Fruit fly (Drosophila melanogaster) whole organism, embryonic: Measurements from ENCODE around the gene Hr38.

Experiments
- Aef1 ChIP-seq: fragments of 200-800 bp; sonication (Bioruptor generic); IDR thresholded peaks from 3 replicates; pipeline ENCODE4 v1.3.6; 2022; ENCODE audit warnings: missing biosample characterization, missing genetic modification characterization
- Asciz ChIP-seq: fragments of 200-800 bp; sonication (Bioruptor generic); optimal IDR thresholded peaks from 2 replicates; lab custom pipeline; 2017; ENCODE audit warnings: missing biosample characterization, mild to moderate bottlenecking, missing genetic modification characterization, missing genetic modification reagents
- Blimp-1 ChIP-seq: fragments of 200-800 bp; sonication (Bioruptor generic); optimal IDR thresholded peaks from 3 replicates; lab custom pipeline; 2018; ENCODE audit warnings: missing biosample characterization, missing genetic modification characterization, mild to moderate bottlenecking, moderate library complexity, missing genetic modification reagents
- CG10979 ChIP-seq: fragments of 200-800 bp; sonication (Bioruptor generic); optimal IDR thresholded peaks from 2 replicates; lab custom pipeline; 2018; ENCODE audit warnings: missing biosample characterization, mild to moderate bottlenecking, missing genetic modification characterization, moderate library complexity
- CG11696 ChIP-seq: fragments of 200-800 bp; sonication (Bioruptor generic); IDR thresholded peaks from 2 replicates; pipeline ENCODE4 v1.3.6; 2022; ENCODE audit warnings: missing biosample characterization, missing genetic modification characterization
- CG12104 ChIP-seq: fragments of 200-800 bp; sonication (Bioruptor generic); optimal IDR thresholded peaks from 3 replicates; lab custom pipeline; 2016; ENCODE audit warnings: missing biosample characterization, missing genetic modification characterization
- CG1233 ChIP-seq: fragments of 200-800 bp; sonication (Bioruptor generic); optimal IDR thresholded peaks from 4 replicates; lab custom pipeline; 2018; ENCODE audit warnings: missing biosample characterization, mild to moderate bottlenecking, missing genetic modification characterization
- CG12942 ChIP-seq: fragments of 200-800 bp; sonication (Bioruptor generic); optimal IDR thresholded peaks from 3 replicates; lab custom pipeline; 2016; ENCODE audit warnings: missing biosample characterization, missing genetic modification characterization
- CG14667 ChIP-seq: fragments of 200-800 bp; sonication (Bioruptor generic); IDR thresholded peaks from 2 replicates; pipeline ENCODE4 v1.3.6; 2022; ENCODE audit warnings: missing biosample characterization, missing genetic modification characterization
- CG1647 ChIP-seq: fragments of 200-800 bp; sonication (Bioruptor generic); optimal IDR thresholded peaks from 3 replicates; lab custom pipeline; 2016; ENCODE audit warnings: missing biosample characterization, missing genetic modification characterization
- CG16815 ChIP-seq: fragments of 200-800 bp; sonication (Bioruptor generic); optimal IDR thresholded peaks from 3 replicates; lab custom pipeline; 2017; ENCODE audit warnings: missing biosample characterization, mild to moderate bottlenecking, missing genetic modification characterization
- CG17359 ChIP-seq: fragments of 200-800 bp; sonication (Bioruptor generic); optimal IDR thresholded peaks from 3 replicates; lab custom pipeline; 2018; ENCODE audit warnings: missing biosample characterization, mild to moderate bottlenecking, missing genetic modification characterization, moderate library complexity
- CG18619 ChIP-seq: fragments of 200-800 bp; sonication (Bioruptor generic); optimal IDR thresholded peaks from 3 replicates; lab custom pipeline; 2017; ENCODE audit warnings: missing biosample characterization, mild to moderate bottlenecking, missing genetic modification characterization
- CG31224 ChIP-seq: fragments of 200-800 bp; sonication (Bioruptor generic); IDR thresholded peaks from 2 replicates; pipeline ENCODE4 v1.3.6; 2022; ENCODE audit warnings: missing biosample characterization, missing genetic modification characterization
- CG31365 ChIP-seq: fragments of 200-800 bp; sonication (Bioruptor generic); optimal IDR thresholded peaks from 2 replicates; lab custom pipeline; 2018; ENCODE audit warnings: missing biosample characterization, mild to moderate bottlenecking, missing genetic modification characterization
- CG33557 ChIP-seq: fragments of 200-800 bp; sonication (Bioruptor generic); optimal IDR thresholded peaks from 2 replicates; lab custom pipeline; 2019; ENCODE audit warnings: missing biosample characterization, mild to moderate bottlenecking, missing genetic modification characterization, moderate library complexity
- CG34224 ChIP-seq: fragments of 200-800 bp; sonication (Bioruptor generic); IDR thresholded peaks from 3 replicates; pipeline ENCODE4 v1.3.6; 2022; ENCODE audit warnings: missing biosample characterization, missing genetic modification characterization; ENCODE audit not compliant: partially characterized antibody
- CG5953 ChIP-seq: fragments of 200-800 bp; sonication (Bioruptor generic); IDR thresholded peaks from 2 replicates; pipeline ENCODE4 v1.3.6; 2022; ENCODE audit warnings: missing biosample characterization, missing genetic modification characterization
- CG7745 ChIP-seq: fragments of 200-800 bp; sonication (Bioruptor generic); optimal IDR thresholded peaks from 2 replicates; lab custom pipeline; 2018; ENCODE audit warnings: missing biosample characterization, mild to moderate bottlenecking, missing genetic modification characterization, moderate library complexity
- CG9817 ChIP-seq: fragments of 200-800 bp; sonication (Bioruptor generic); optimal IDR thresholded peaks from 2 replicates; lab custom pipeline; 2018; ENCODE audit warnings: missing biosample characterization, mild to moderate bottlenecking, missing genetic modification characterization, moderate library complexity
- CG9932 ChIP-seq: fragments of 200-800 bp; sonication (Bioruptor generic); IDR thresholded peaks from 2 replicates; pipeline ENCODE4 v1.3.6; 2022; ENCODE audit warnings: missing biosample characterization, missing genetic modification characterization
- Dbx ChIP-seq: fragments of 200-800 bp; sonication (Bioruptor generic); IDR thresholded peaks from 3 replicates; pipeline ENCODE4 v1.3.6; 2022; ENCODE audit warnings: missing biosample characterization, missing genetic modification characterization
- H15 ChIP-seq: fragments of 200-800 bp; sonication (Bioruptor generic); IDR thresholded peaks from 3 replicates; pipeline ENCODE4 v1.3.6; 2022; ENCODE audit warnings: missing biosample characterization, missing genetic modification characterization
- Hr51 ChIP-seq, 2 experiments: fragments of 200-800 bp; sonication (Bioruptor generic); optimal IDR thresholded peaks; 2 replicates in 1 of 2; 3 replicates in 1 of 2; lab custom pipeline; 2016 to 2018; ENCODE audit warnings: missing biosample characterization in 2 of 2, missing genetic modification characterization in 2 of 2, mild to moderate bottlenecking in 1 of 2, moderate library complexity in 1 of 2
- Lhr ChIP-seq: fragments of 200-800 bp; sonication (Bioruptor generic); optimal IDR thresholded peaks from 3 replicates; lab custom pipeline; 2017; ENCODE audit warnings: mild to moderate bottlenecking, missing biosample characterization, missing genetic modification reagents, missing genetic modification characterization
- MBD-R2 ChIP-seq: fragments of 200-800 bp; sonication (Bioruptor generic); IDR thresholded peaks from 2 replicates; pipeline ENCODE4 v1.3.6; 2022; ENCODE audit warnings: missing biosample characterization, missing genetic modification characterization
- MESR4 ChIP-seq: fragments of 200-800 bp; sonication (Bioruptor generic); optimal IDR thresholded peaks from 2 replicates; lab custom pipeline; 2018; ENCODE audit warnings: missing biosample characterization, mild to moderate bottlenecking, missing genetic modification characterization, moderate library complexity
- Pdp1 ChIP-seq, 2 experiments: fragments of 200-800 bp; sonication (Bioruptor generic); optimal IDR thresholded peaks; 3 replicates each; lab custom pipeline; 2016; ENCODE audit warnings: missing biosample characterization in 2 of 2, missing genetic modification characterization in 2 of 2, mild to moderate bottlenecking in 1 of 2, moderate library complexity in 1 of 2
- Rfx ChIP-seq: fragments of 200-800 bp; sonication (Bioruptor generic); IDR thresholded peaks from 2 replicates; pipeline ENCODE4 v1.3.6; 2022; ENCODE audit warnings: missing biosample characterization, missing genetic modification characterization
- Sry-β ChIP-seq: fragments of 200-800 bp; sonication (Bioruptor generic); optimal IDR thresholded peaks from 2 replicates; lab custom pipeline; 2018; ENCODE audit warnings: missing biosample characterization, mild to moderate bottlenecking, missing genetic modification characterization, moderate library complexity
- Usf ChIP-seq: fragments of 200-800 bp; sonication (Bioruptor generic); optimal IDR thresholded peaks from 2 replicates; lab custom pipeline; 2017; ENCODE audit warnings: missing genotype, missing biosample characterization, missing genetic modification characterization
- Vsx1 ChIP-seq: fragments of 200-800 bp; sonication (Bioruptor generic); optimal IDR thresholded peaks from 2 replicates; lab custom pipeline; 2017; ENCODE audit warnings: missing biosample characterization, mild to moderate bottlenecking, missing genetic modification characterization, missing genetic modification reagents
- chm ChIP-seq: fragments of 200-800 bp; sonication (Bioruptor generic); IDR thresholded peaks from 2 replicates; pipeline ENCODE4 v1.3.6; 2022; ENCODE audit warnings: missing biosample characterization, missing genetic modification characterization
- ci ChIP-seq: fragments of 200-800 bp; sonication (Bioruptor generic); IDR thresholded peaks from 3 replicates; pipeline ENCODE4 v1.3.6; 2022; ENCODE audit warnings: missing biosample characterization, missing genetic modification characterization
- croc ChIP-seq: fragments of 200-800 bp; sonication (Bioruptor generic); conservative IDR thresholded peaks from 3 replicates; pipeline ENCODE4 v1.3.6; 2022; ENCODE audit warnings: missing biosample characterization, missing genetic modification characterization
- crol ChIP-seq: fragments of 200-800 bp; sonication (Bioruptor generic); IDR thresholded peaks from 2 replicates; pipeline ENCODE4 v1.3.6; 2022; ENCODE audit warnings: missing biosample characterization, missing genetic modification characterization
- dan ChIP-seq: fragments of 200-800 bp; sonication (Bioruptor generic); IDR thresholded peaks from 2 replicates; pipeline ENCODE4 v1.3.6; 2022; ENCODE audit warnings: missing biosample characterization, missing genetic modification characterization
- fd64A ChIP-seq: fragments of 200-800 bp; sonication (Bioruptor generic); optimal IDR thresholded peaks from 3 replicates; lab custom pipeline; 2018; ENCODE audit warnings: missing biosample characterization, mild to moderate bottlenecking, missing genetic modification characterization
- grn ChIP-seq: fragments of 200-800 bp; sonication (Bioruptor generic); optimal IDR thresholded peaks from 3 replicates; lab custom pipeline; 2017; ENCODE audit warnings: missing biosample characterization, missing genetic modification characterization
- h ChIP-seq: fragments of >200 bp; optimal IDR thresholded peaks from 2 replicates; lab custom pipeline; 2017
- her ChIP-seq: fragments of 200-800 bp; sonication (Bioruptor generic); optimal IDR thresholded peaks from 2 replicates; lab custom pipeline; 2016; ENCODE audit warnings: missing biosample characterization, missing genetic modification characterization
- jing ChIP-seq: fragments of 200-800 bp; sonication (Bioruptor generic); optimal IDR thresholded peaks from 2 replicates; lab custom pipeline; 2018; ENCODE audit warnings: missing biosample characterization, mild to moderate bottlenecking, missing genetic modification characterization
- nau ChIP-seq: fragments of 200-800 bp; sonication (Bioruptor generic); optimal IDR thresholded peaks from 3 replicates; lab custom pipeline; 2017; ENCODE audit warnings: missing biosample characterization, mild to moderate bottlenecking, missing genetic modification characterization, missing genetic modification reagents
- scrt ChIP-seq: fragments of 200-800 bp; sonication (Bioruptor generic); optimal IDR thresholded peaks from 2 replicates; lab custom pipeline; 2018; ENCODE audit warnings: missing biosample characterization, mild to moderate bottlenecking, missing genetic modification characterization, moderate library complexity
- sens ChIP-seq: fragments of 200-800 bp; sonication (Bioruptor generic); peaks from one replicate; lab custom pipeline; 2016; ENCODE audit warnings: missing biosample characterization, missing genetic modification characterization
- sisA ChIP-seq: fragments of 200-800 bp; sonication (Bioruptor generic); IDR thresholded peaks from 2 replicates; pipeline ENCODE4 v1.3.6; 2022; ENCODE audit warnings: missing biosample characterization, missing genetic modification characterization
- ssp ChIP-seq: fragments of 200-800 bp; sonication (Bioruptor generic); IDR thresholded peaks from 2 replicates; pipeline ENCODE4 v1.3.6; 2022; ENCODE audit warnings: missing biosample characterization, missing genetic modification characterization
- tap ChIP-seq: fragments of 200-800 bp; optimal IDR thresholded peaks from 3 replicates; lab custom pipeline; 2019; ENCODE audit warnings: missing biosample characterization, mild to moderate bottlenecking, missing genetic modification characterization, moderate library complexity
- tgo ChIP-seq: fragments of 200-800 bp; sonication (Bioruptor generic); IDR thresholded peaks from 3 replicates; pipeline ENCODE4 v1.3.6; 2022; ENCODE audit warnings: missing biosample characterization, missing genetic modification characterization
- ttk ChIP-seq: fragments of 200-800 bp; sonication (Bioruptor generic); IDR thresholded peaks from 2 replicates; pipeline ENCODE4 v2.1.2; 2022; ENCODE audit warnings: missing biosample characterization, missing genetic modification characterization
- z ChIP-seq: fragments of 200-800 bp; sonication (Bioruptor generic); IDR thresholded peaks from 3 replicates; pipeline ENCODE4 v1.3.6; 2022; ENCODE audit warnings: missing biosample characterization, missing genetic modification characterization

The Hr38 gene

DNA sequence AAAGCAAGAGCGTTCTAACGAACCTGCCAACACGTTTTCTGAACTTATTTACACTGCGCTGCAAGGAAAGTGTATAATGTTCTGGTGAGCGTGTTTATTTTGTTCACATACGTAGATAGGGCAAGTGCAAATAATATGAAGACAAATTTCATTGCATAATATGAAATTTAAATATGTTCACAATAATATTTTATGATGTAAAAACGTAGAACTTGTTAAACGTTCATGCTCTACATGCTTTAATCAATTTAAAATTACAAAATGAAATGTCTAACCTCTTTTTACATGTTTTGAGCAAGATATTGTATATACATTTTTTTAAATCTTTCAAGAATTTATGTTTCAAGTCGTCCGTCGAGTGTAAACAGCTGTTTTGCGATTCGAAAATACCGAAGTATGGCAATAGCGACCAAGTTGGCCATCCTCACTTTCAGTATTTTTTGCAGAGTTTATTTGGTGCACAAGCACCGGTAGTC lies 69.0 kb downstream of the Hr38 start, which contains the start of the genes phr6-4 and CG2608 (continued):
- peak; percentile 41 for TF ChIP-seq Sry-β
- TF ChIP-seq Lhr: peak; percentile 77
- peak; percentile 81 for TF ChIP-seq ttk (GFP tag; lab: Robert Waterston, UW)
- TF ChIP-seq Pdp1 (GFP tag; optimal IDR thresholded peaks at IDR 0.05; lab: Kevin White, UChicago): peak; percentile 91 to 93
- no peak for TF ChIP-seq h (lab: Kevin White, UChicago)
- no peak for TF ChIP-seq CG34224 (GFP tag; lab: Robert Waterston, UW)
- peak; percentile 91 for TF ChIP-seq Asciz (GFP tag; lab: Kevin White, UChicago)
- TF ChIP-seq MBD-R2 (GFP tag; lab: Robert Waterston, UW): peak; percentile 64
- peak; percentile 91 for TF ChIP-seq Blimp-1 (GFP tag; lab: Kevin White, UChicago)
- TF ChIP-seq CG31365 (tag; lab: Kevin White, UChicago): peak; percentile 7
- peak; percentile 91 for TF ChIP-seq CG12104 (GFP tag; lab: Kevin White, UChicago)
- peak; percentile 89 for TF ChIP-seq CG16815
- peak; percentile 22 for TF ChIP-seq MESR4 (GFP tag; lab: Kevin White, UChicago)
- TF ChIP-seq croc (GFP tag; lab: Robert Waterston, UW): peak; percentile 83
- TF ChIP-seq CG9817 (tag; lab: Kevin White, UChicago): peak; percentile 90
- no peak for TF ChIP-seq tap
- TF ChIP-seq CG9932 (GFP tag; lab: Robert Waterston, UW): peak; percentile 92
- no peak for TF ChIP-seq CG7745 (tag; lab: Kevin White, UChicago)
- TF ChIP-seq Vsx1: peak; percentile 84
- peak; percentile 51 for TF ChIP-seq grn (GFP tag; lab: Kevin White, UChicago)
- TF ChIP-seq Usf (GFP tag; lab: Kevin White, UChicago): peak; percentile 84
- TF ChIP-seq CG1647 (GFP tag; lab: Kevin White, UChicago): peak; percentile 82
- 0 out of 2 replicates have a peak, but pooled peaks have one; percentile 13 for TF ChIP-seq crol (GFP tag; lab: Robert Waterston, UW)
- TF ChIP-seq jing (GFP tag; lab: Kevin White, UChicago): peak; percentile 75
- peak; percentile 73; the same call in 2 of the 3 replicates for TF ChIP-seq tgo
- TF ChIP-seq sens (GFP tag; lab: Kevin White, UChicago): peak; percentile 98
- peak; percentile 55; the same call in 1 of the 2 replicates for TF ChIP-seq CG5953
- TF ChIP-seq H15 (GFP tag; lab: Robert Waterston, UW): peak; percentile 67; the same call in 2 of the 3 replicates
- TF ChIP-seq Hr51 (GFP tag; optimal IDR thresholded peaks at IDR 0.05; lab: Kevin White, UChicago): peak; percentile 84 to 94
- peak; percentile 75 for TF ChIP-seq fd64A (GFP tag; lab: Kevin White, UChicago)
- peak; percentile 91 for TF ChIP-seq CG17359 (tag; lab: Kevin White, UChicago)
- peak; percentile 93 for TF ChIP-seq CG18619 (GFP tag; lab: Kevin White, UChicago)
- no peak for TF ChIP-seq z (GFP tag; lab: Robert Waterston, UW)
- peak; percentile 70 for TF ChIP-seq CG31224
- peak; percentile 92 for TF ChIP-seq CG1233 (GFP tag; lab: Kevin White, UChicago)
- peak; percentile 67 for TF ChIP-seq CG11696 (GFP tag; lab: Robert Waterston, UW)
- peak; percentile 65 for TF ChIP-seq her (GFP tag; lab: Kevin White, UChicago)
- TF ChIP-seq CG10979 (tag; lab: Kevin White, UChicago): peak; percentile 93
- no peak for TF ChIP-seq ssp (GFP tag; lab: Robert Waterston, UW)
- peak; percentile 93 for TF ChIP-seq CG33557 (GFP tag; lab: Kevin White, UChicago)
- TF ChIP-seq Rfx (GFP tag; lab: Robert Waterston, UW): peak; percentile 87
- TF ChIP-seq CG14667: peak; percentile 76
- peak; percentile 82 for TF ChIP-seq chm
- peak; percentile 82 for TF ChIP-seq scrt
- peak; percentile 82 for TF ChIP-seq Aef1 (GFP tag; lab: Robert Waterston, UW)
- peak; percentile 87 for TF ChIP-seq nau
- TF ChIP-seq Dbx (GFP tag; lab: Robert Waterston, UW): peak; percentile 90
- TF ChIP-seq CG12942 (GFP tag; lab: Kevin White, UChicago): peak; percentile 93
- peak; percentile 26; the same call in 1 of the 2 replicates for TF ChIP-seq dan
- TF ChIP-seq ci (GFP tag; lab: Robert Waterston, UW): peak; percentile 87; the same call in 2 of the 3 replicates
- TF ChIP-seq sisA: peak; percentile 80
